Worm (Caenorhabditis elegans): ENCODE measurements around the gene hpo-36.

DNA sequence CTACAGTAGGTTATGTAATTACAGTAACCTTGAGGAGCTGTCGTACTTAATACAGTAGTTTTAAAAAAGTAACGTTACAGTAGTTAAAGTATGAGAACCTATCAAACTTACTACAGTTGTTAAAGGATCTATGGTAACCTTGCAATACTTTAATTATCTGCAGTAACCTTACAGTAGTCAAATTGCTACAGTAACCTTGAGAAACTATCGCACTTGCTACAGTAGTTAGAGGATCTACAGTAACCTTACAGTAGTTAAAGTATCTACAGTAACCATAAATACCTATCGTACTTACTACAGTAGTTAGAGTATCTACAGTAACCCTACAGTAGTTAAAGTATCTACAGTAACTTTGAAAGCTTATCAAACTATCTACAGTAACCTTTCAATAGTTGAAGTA lies 27.7 kb downstream of the hpo-36 start:
- TF ChIP-seq nhr-90 (tag; optimal IDR thresholded peaks at IDR 0.05; ENCODE audit: poor library complexity) (no peak), pqm-1 (tag; optimal IDR thresholded peaks at IDR 0.05) (no peak), unc-62 (GFP tag; optimal IDR thresholded peaks at IDR 0.05) (no peak), sptf-1 (tag; optimal IDR thresholded peaks at IDR 0.05) (no peak), zag-1 (tag; optimal IDR thresholded peaks at IDR 0.05) (no peak), ama-1 (optimal IDR thresholded peaks at IDR 0.05) (no peak), aly-2 (tag; optimal IDR thresholded peaks at IDR 0.05) (no peak), elt-2 (tag; optimal IDR thresholded peaks at IDR 0.05) (no peak), tlp-1 (tag; optimal IDR thresholded peaks at IDR 0.05) (no peak), lin-13 (GFP tag; optimal IDR thresholded peaks at IDR 0.05) (no peak), nhr-237 (tag; optimal IDR thresholded peaks at IDR 0.05) (no peak)

Data from whole organism, L1 larva.